Worm (Caenorhabditis elegans) whole organism, midembryonic: ENCODE results near the gene K10H10.4.

Experiments used
- T22C8.4 ChIP-seq: fragments of 200-800 bp; sonication (Bioruptor generic); IDR thresholded peaks from 2 replicates; pipeline ENCODE4 v1.3.6; 2022; ENCODE audit warnings: missing genetic modification characterization, missing compliant biosample characterization
- cog-1 ChIP-seq: sonication (generic microtip); optimal IDR thresholded peaks from 2 replicates; lab custom pipeline; 2016; ENCODE audit warnings: missing genetic modification characterization, missing compliant biosample characterization
- flt-1 ChIP-seq: fragments of 200-800 bp; sonication (Bioruptor generic); IDR thresholded peaks from 2 replicates; pipeline ENCODE4 v1.3.6; 2022; ENCODE audit warnings: missing genetic modification characterization, missing compliant biosample characterization
- klf-2 ChIP-seq: fragments of 200-800 bp; sonication (Bioruptor generic); conservative IDR thresholded peaks from 2 replicates; pipeline ENCODE4 v1.3.6; 2022; ENCODE audit warnings: missing genetic modification reagents, missing genetic modification characterization, missing compliant biosample characterization
- med-1 ChIP-seq: sonication (generic microtip); optimal IDR thresholded peaks from 2 replicates; lab custom pipeline; 2017; ENCODE audit warnings: missing genetic modification characterization, mild to moderate bottlenecking, missing compliant biosample characterization, antibody characterized with exemption, missing genetic modification reagents; ENCODE audit not compliant: insufficient read depth
- ref-1 ChIP-seq: fragments of 200-800 bp; sonication (Bioruptor generic); conservative IDR thresholded peaks from 2 replicates; pipeline ENCODE4 v1.3.6; 2022; ENCODE audit warnings: missing genetic modification reagents, missing genetic modification characterization, missing compliant biosample characterization
- tab-1 ChIP-seq: fragments of 200-800 bp; sonication (Bioruptor generic); IDR thresholded peaks from 2 replicates; pipeline ENCODE4 v1.3.6; 2022; ENCODE audit warnings: missing genetic modification characterization, missing compliant biosample characterization
- ztf-23 ChIP-seq: fragments of 200-800 bp; sonication (Bioruptor generic); IDR thresholded peaks from 2 replicates; pipeline ENCODE4 v1.3.6; 2022; ENCODE audit warnings: missing genetic modification reagents, missing genetic modification characterization, missing compliant biosample characterization
- ztf-29 ChIP-seq: fragments of 200-800 bp; sonication (Bioruptor generic); IDR thresholded peaks from 2 replicates; pipeline ENCODE4 v1.3.6; 2022; ENCODE audit warnings: missing genetic modification reagents, missing genetic modification characterization, missing compliant biosample characterization

- no peak for TF ChIP-seq T22C8.4
- TF ChIP-seq med-1 (GFP tag; lab: Kevin White, UChicago), result no peak
- TF ChIP-seq tab-1 (GFP tag; lab: Robert Waterston, UW), result no peak
- no peak for TF ChIP-seq ztf-29 (GFP tag; lab: Robert Waterston, UW)
- no peak for TF ChIP-seq flt-1
- TF ChIP-seq ref-1 (GFP tag; lab: Robert Waterston, UW), result no peak
- no peak for TF ChIP-seq cog-1 (tag; lab: Kevin White, UChicago)
- TF ChIP-seq ztf-23 (GFP tag; lab: Robert Waterston, UW), result no peak
- no peak for TF ChIP-seq klf-2 (GFP tag; lab: Robert Waterston, UW)
Measured at ce11 chrII:14515017-14515416, 14.8 kb downstream of the K10H10.4 start, which contains the start of gene K10H10.9.
